Worm (Caenorhabditis elegans) whole organism, L1 larva: ENCODE data around the gene C43G2.3.
"Not testable (repeated sequence)": the region's sequence is repeated elsewhere in the genome, so short reads cannot be mapped to it uniquely, and the experiment has no call there.

Experiments used
- C04F5.9 ChIP-seq: sonication (generic microtip); optimal IDR thresholded peaks from 2 replicates; lab custom pipeline; 2016; ENCODE audit warnings: missing genetic modification characterization, missing compliant biosample characterization
- C16A3.4 ChIP-seq: fragments of 150-350 bp; optimal IDR thresholded peaks from 2 replicates; lab custom pipeline; 2014; ENCODE audit warnings: missing biosample characterization, missing genetic modification characterization
- C34B4.2 ChIP-seq: sonication (generic microtip); optimal IDR thresholded peaks from 2 replicates; lab custom pipeline; 2017; ENCODE audit warnings: mild to moderate bottlenecking, missing genetic modification characterization, missing compliant biosample characterization
- F16B12.6 ChIP-seq: fragments of 150-350 bp; optimal IDR thresholded peaks from 2 replicates; lab custom pipeline; 2014; ENCODE audit warnings: missing biosample characterization, missing genetic modification characterization
- Y116A8C.19 ChIP-seq: sonication (generic microtip); optimal IDR thresholded peaks from 2 replicates; lab custom pipeline; 2016; ENCODE audit warnings: missing compliant biosample characterization, missing genetic modification characterization, borderline replicate concordance
- aha-1 ChIP-seq: fragments of 150-350 bp; optimal IDR thresholded peaks from 2 replicates; lab custom pipeline; 2014; ENCODE audit warnings: missing biosample characterization, missing genetic modification characterization
- alr-1 ChIP-seq: fragments of 200-800 bp; sonication (Bioruptor generic); optimal IDR thresholded peaks from 2 replicates; lab custom pipeline; 2018; ENCODE audit warnings: borderline replicate concordance, mild to moderate bottlenecking, missing genetic modification characterization, missing compliant biosample characterization
- aly-2 ChIP-seq: fragments of 150-350 bp; optimal IDR thresholded peaks from 2 replicates; lab custom pipeline; 2014; ENCODE audit warnings: missing biosample characterization, missing genetic modification characterization
- ama-1 ChIP-seq: fragments of 150-350 bp; optimal IDR thresholded peaks from 2 replicates; lab custom pipeline; 2014
- blmp-1 ChIP-seq: fragments of 150-350 bp; optimal IDR thresholded peaks from 2 replicates; lab custom pipeline; 2014; ENCODE audit warnings: missing biosample characterization, missing genetic modification characterization
- ceh-82 ChIP-seq, 3 experiments: fragments of 150-350 bp in 1 of 3; sonication (generic microtip) in 2 of 3; optimal IDR thresholded peaks; 2 replicates each; lab custom pipeline; 2014 to 2017; ENCODE audit warnings: missing biosample characterization in 3 of 3, missing genetic modification characterization in 3 of 3
- dpl-1 ChIP-seq, 3 experiments: fragments of 150-350 bp in 2 of 3; sonication (generic microtip) in 1 of 3; optimal IDR thresholded peaks; 2 replicates each; lab custom pipeline; 2014 to 2017; ENCODE audit warnings: missing biosample characterization in 3 of 3, missing genetic modification characterization in 3 of 3, missing genetic modification reagents in 3 of 3
- efl-1 ChIP-seq, 4 experiments: fragments of 150-350 bp; optimal IDR thresholded peaks in 3 of 4; peaks in 1 of 4; 1 replicate in 1 of 4; 2 replicates in 3 of 4; lab custom pipeline; 2014; ENCODE audit warnings: missing biosample characterization in 2 of 4, missing genetic modification characterization in 2 of 4, missing genetic modification reagents in 2 of 4
- ets-5 ChIP-seq: fragments of 200-800 bp; sonication (Bioruptor generic); IDR thresholded peaks from 2 replicates; pipeline ENCODE4 v1.3.6; 2022; ENCODE audit warnings: missing genetic modification characterization, missing compliant biosample characterization
- grh-1 ChIP-seq: fragments of 200-800 bp; sonication (Bioruptor generic); IDR thresholded peaks from 2 replicates; pipeline ENCODE4 v1.3.6; 2022; ENCODE audit warnings: missing genetic modification reagents, missing genetic modification characterization, missing compliant biosample characterization
- irx-1 ChIP-seq: sonication (generic microtip); optimal IDR thresholded peaks from 2 replicates; lab custom pipeline; 2016; ENCODE audit warnings: missing genetic modification characterization, missing compliant biosample characterization
- isw-1 ChIP-seq: fragments of 200-800 bp; sonication (Bioruptor generic); IDR thresholded peaks from 2 replicates; pipeline ENCODE4 v1.3.6; 2022; ENCODE audit warnings: missing genetic modification characterization, missing compliant biosample characterization
- lin-14 ChIP-seq: fragments of 200-800 bp; sonication (Bioruptor generic); optimal IDR thresholded peaks from 2 replicates; lab custom pipeline; 2018; ENCODE audit warnings: mild to moderate bottlenecking, missing genetic modification characterization, moderate library complexity, missing compliant biosample characterization
- lin-15B ChIP-seq: fragments of 150-350 bp; sonication (generic microtip); optimal IDR thresholded peaks from 3 replicates; lab custom pipeline; 2014; ENCODE audit warnings: missing biosample characterization, missing genetic modification characterization
- lin-35 ChIP-seq, 2 experiments: fragments of 150-350 bp; optimal IDR thresholded peaks; 2 replicates each; lab custom pipeline; 2014; ENCODE audit warnings: missing biosample characterization in 2 of 2, missing genetic modification characterization in 2 of 2, missing genetic modification reagents in 2 of 2
- mep-1 ChIP-seq: fragments of 150-350 bp; optimal IDR thresholded peaks from 2 replicates; lab custom pipeline; 2014; ENCODE audit warnings: missing biosample characterization, missing genetic modification characterization
- nhr-28 ChIP-seq: fragments of 150-350 bp; optimal IDR thresholded peaks from 2 replicates; lab custom pipeline; 2014; ENCODE audit warnings: missing biosample characterization, missing genetic modification characterization
- nhr-47 ChIP-seq: sonication (generic microtip); optimal IDR thresholded peaks from 2 replicates; lab custom pipeline; 2016; ENCODE audit warnings: mild to moderate bottlenecking, missing genetic modification characterization, moderate library complexity, missing compliant biosample characterization
- nhr-77 ChIP-seq: fragments of 150-350 bp; optimal IDR thresholded peaks from 2 replicates; lab custom pipeline; 2014; ENCODE audit warnings: missing biosample characterization, missing genetic modification characterization
- nhr-85 ChIP-seq: sonication (generic microtip); peaks from one replicate; lab custom pipeline; 2016; ENCODE audit warnings: missing genetic modification characterization, inconsistent platforms, missing compliant biosample characterization
- pqm-1 ChIP-seq: sonication (generic microtip); optimal IDR thresholded peaks from 3 replicates; lab custom pipeline; 2017; ENCODE audit warnings: missing biosample characterization, missing genetic modification characterization
- rnt-1 ChIP-seq: sonication (generic microtip); optimal IDR thresholded peaks from 2 replicates; lab custom pipeline; 2016; ENCODE audit warnings: mild to moderate bottlenecking, missing genetic modification characterization, moderate library complexity, missing compliant biosample characterization
- snpc-4 ChIP-seq: fragments of 150-350 bp; optimal IDR thresholded peaks from 2 replicates; lab custom pipeline; 2014; ENCODE audit warnings: missing biosample characterization, missing genetic modification characterization
- snu-23 ChIP-seq: sonication (generic microtip); optimal IDR thresholded peaks from 2 replicates; lab custom pipeline; 2016; ENCODE audit warnings: missing genetic modification characterization, missing compliant biosample characterization
- tbx-2 ChIP-seq: sonication (generic microtip); optimal IDR thresholded peaks from 2 replicates; lab custom pipeline; 2016; ENCODE audit warnings: missing genetic modification characterization, missing compliant biosample characterization
- unc-130 ChIP-seq: fragments of 150-350 bp; optimal IDR thresholded peaks from 2 replicates; lab custom pipeline; 2017; ENCODE audit warnings: missing biosample characterization, missing genetic modification characterization, inconsistent platforms
- unc-30 ChIP-seq: sonication (generic microtip); optimal IDR thresholded peaks from 2 replicates; lab custom pipeline; 2017; ENCODE audit warnings: missing biosample characterization, missing genetic modification characterization
- unc-62 ChIP-seq: fragments of 150-350 bp; optimal IDR thresholded peaks from 2 replicates; lab custom pipeline; 2014; ENCODE audit warnings: missing biosample characterization, missing genetic modification reagents, missing genetic modification characterization
- unc-86 ChIP-seq: sonication (generic microtip); optimal IDR thresholded peaks from 2 replicates; lab custom pipeline; 2016; ENCODE audit warnings: missing genetic modification characterization, missing compliant biosample characterization
- zip-4 ChIP-seq: fragments of 200-800 bp; sonication (Bioruptor generic); optimal IDR thresholded peaks from 2 replicates; lab custom pipeline; 2018; ENCODE audit warnings: mild to moderate bottlenecking, missing genetic modification characterization, moderate library complexity, missing compliant biosample characterization

The C43G2.3 gene

ce11 chrIV:6597918-6598317, 19.9 kb downstream of the C43G2.3 start, which contains the start of gene nspb-4:
TSS of gene nspb-4 (plus strand) at chrIV:6598218.
- not testable (repeated sequence) for TF ChIP-seq ama-1 (lab: Kevin White, UChicago); nhr-77; lin-15B (tag; lab: Kevin White, UChicago)

- TF ChIP-seq mep-1, snpc-4, C16A3.4 (tag; lab: Kevin White, UChicago): not testable (repeated sequence)
Observed at ce11 chrIV:6598740-6599139, 20.7 kb downstream of the C43G2.3 start, which contains the start of gene nspb-5. TSS of gene nspb-5 (plus strand) at chrIV:6599040.

ce11 chrIV:6599447-6599846, 21.4 kb downstream of the C43G2.3 start, which contains the start of gene F38A5.8:
TSS of gene F38A5.8 (plus strand) at chrIV:6599747.
- no peak for TF ChIP-seq zip-4 (GFP tag; lab: Kevin White, UChicago)
- no peak for TF ChIP-seq isw-1 (GFP tag; lab: Robert Waterston, UW)
- no peak for TF ChIP-seq C34B4.2
- no peak for TF ChIP-seq snpc-4 (tag; lab: Kevin White, UChicago)
- TF ChIP-seq C16A3.4 (tag; lab: Kevin White, UChicago) = no peak
- no peak for TF ChIP-seq pqm-1
- no peak for TF ChIP-seq lin-14 (GFP tag; lab: Kevin White, UChicago)
- no peak for TF ChIP-seq nhr-47 (tag; lab: Kevin White, UChicago)
- no peak for TF ChIP-seq blmp-1
- TF ChIP-seq unc-30 = no peak

- TF ChIP-seq efl-1 (optimal IDR thresholded peaks at IDR 0.05; lab: Kevin White, UChicago) = peak; percentile 21 to 25
- TF ChIP-seq efl-1 (GFP tag; optimal IDR thresholded peaks at IDR 0.05 in 1 of 2; lab: Kevin White, UChicago) = peak; percentile 22 to 31
- TF ChIP-seq snu-23 (GFP tag; lab: Kevin White, UChicago) = peak; percentile 28
- TF ChIP-seq unc-30 = no peak
- TF ChIP-seq ceh-82 (tag; optimal IDR thresholded peaks at IDR 0.05; lab: Kevin White, UChicago) = peak in 1 of 3 experiments; percentile 18
- peak in 1 of 2 experiments; percentile 45 for TF ChIP-seq lin-35 (GFP tag; optimal IDR thresholded peaks at IDR 0.05; lab: Kevin White, UChicago)
- TF ChIP-seq unc-62 (GFP tag; lab: Kevin White, UChicago) = no peak
- TF ChIP-seq Y116A8C.19 (tag; lab: Kevin White, UChicago) = no peak
- peak in 1 of 3 experiments; percentile 1 for TF ChIP-seq dpl-1 (GFP tag; optimal IDR thresholded peaks at IDR 0.05; lab: Kevin White, UChicago)
- TF ChIP-seq C04F5.9 (tag; lab: Kevin White, UChicago) = no peak
- peak; percentile 29 for TF ChIP-seq rnt-1
Observed at ce11 chrIV:6601213-6601724, 23.3 kb downstream of the C43G2.3 start, which contains the start of gene sup-36. TSS of gene sup-36 (plus strand) at chrIV:6601674.

- no peak for TF ChIP-seq ets-5
- no peak for TF ChIP-seq nhr-47 (tag; lab: Kevin White, UChicago)
- no peak for TF ChIP-seq dpl-1 (GFP tag; optimal IDR thresholded peaks at IDR 0.05; lab: Kevin White, UChicago)
- TF ChIP-seq nhr-28 = no peak
- no peak for TF ChIP-seq C04F5.9 (tag; lab: Kevin White, UChicago)
- TF ChIP-seq alr-1 (tag; lab: Kevin White, UChicago) = no peak
Observed at ce11 chrIV:6602376-6602775, 24.4 kb downstream of the C43G2.3 start, which contains the start of gene F15B10.3. TSS of gene F15B10.3 (plus strand) at chrIV:6602676.

- no peak for TF ChIP-seq nhr-85 (tag; lab: Kevin White, UChicago)
- TF ChIP-seq efl-1 (optimal IDR thresholded peaks at IDR 0.05; lab: Kevin White, UChicago) = no peak
- TF ChIP-seq efl-1 (GFP tag; optimal IDR thresholded peaks at IDR 0.05 in 1 of 2; lab: Kevin White, UChicago) = peak in 1 of 2 experiments; percentile 43
Observed at ce11 chrIV:6603549-6603948, 25.5 kb downstream of the C43G2.3 start.

ce11 chrIV:6605863-6606262, 27.8 kb downstream of the C43G2.3 start, which contains the start of gene nstp-2:
TSS of gene nstp-2 (minus strand) at chrIV:6606188.
- TF ChIP-seq aly-2 (tag; lab: Kevin White, UChicago) (no peak), nhr-85 (tag; lab: Kevin White, UChicago) (peak; percentile 61), tbx-2 (no peak), unc-130 (tag; lab: Kevin White, UChicago) (no peak), aha-1 (tag; lab: Kevin White, UChicago) (no peak), grh-1 (GFP tag; lab: Robert Waterston, UW) (peak; percentile 63), F16B12.6 (tag; lab: Kevin White, UChicago) (no peak), pqm-1 (no peak), unc-86 (tag; lab: Kevin White, UChicago) (no peak), isw-1 (GFP tag; lab: Robert Waterston, UW) (no peak), irx-1 (no peak)
